Worm (Caenorhabditis elegans): Measurements from ENCODE around the gene F13B12.6.

F13B12.6 gene

ce11 chrIV:10366018-10366417 is 51.7 kb downstream of the F13B12.6 start, which contains the start of gene sir-2.1:
TSS of gene sir-2.1 (minus strand) at chrIV:10366229.
- peak; percentile 18 for TF ChIP-seq tlf-1 (GFP tag; optimal IDR thresholded peaks at IDR 0.05)
- peak; percentile 18 for TF ChIP-seq unc-130 (GFP tag; optimal IDR thresholded peaks at IDR 0.05)
- no peak for TF ChIP-seq ceh-27 (GFP tag; optimal IDR thresholded peaks at IDR 0.05)
- TF ChIP-seq sdz-38 (tag; optimal IDR thresholded peaks at IDR 0.05) = no peak
- TF ChIP-seq mcd-1 (GFP tag; IDR thresholded peaks at IDR 0.05) = peak; percentile 44; the same call in 1 of the 2 replicates
- no peak for TF ChIP-seq zim-3 (tag; optimal IDR thresholded peaks at IDR 0.05)
- TF ChIP-seq F57C9.4 (tag; optimal IDR thresholded peaks at IDR 0.05) = no peak
- no peak for TF ChIP-seq him-1 (tag; optimal IDR thresholded peaks at IDR 0.05)
- no peak for TF ChIP-seq pha-4 (tag; optimal IDR thresholded peaks at IDR 0.05)
- no peak for TF ChIP-seq mel-28 (tag; optimal IDR thresholded peaks at IDR 0.05; ENCODE audit: borderline replicate concordance)
- TF ChIP-seq B0261.1 (tag; optimal IDR thresholded peaks at IDR 0.05) = no peak
- peak; percentile 61 for TF ChIP-seq attf-5 (GFP tag; optimal IDR thresholded peaks at IDR 0.05)
- no peak for TF ChIP-seq rec-8 (tag; optimal IDR thresholded peaks at IDR 0.05)
- TF ChIP-seq madf-10 (tag; optimal IDR thresholded peaks at IDR 0.05) = no peak
- TF ChIP-seq ztf-22 (GFP tag; optimal IDR thresholded peaks at IDR 0.05) = no peak
- TF ChIP-seq ztf-25 (GFP tag; IDR thresholded peaks at IDR 0.05) = no peak
- TF ChIP-seq ztf-6 (GFP tag; IDR thresholded peaks at IDR 0.05) = no peak
- TF ChIP-seq lsl-1 (GFP tag; optimal IDR thresholded peaks at IDR 0.05) = peak; percentile 26
- no peak for TF ChIP-seq K12H6.12 (tag; optimal IDR thresholded peaks at IDR 0.05)
- TF ChIP-seq K11D2.4 (GFP tag; IDR thresholded peaks at IDR 0.05) = no peak
- no peak for TF ChIP-seq akir-1 (GFP tag; optimal IDR thresholded peaks at IDR 0.05)
- 0 out of 2 replicates have a peak, but pooled peaks have one; percentile 26 for TF ChIP-seq ceh-100 (GFP tag; IDR thresholded peaks at IDR 0.05)
- no peak for TF ChIP-seq nfya-1 (tag; optimal IDR thresholded peaks at IDR 0.05; ENCODE audit: borderline replicate concordance, insufficient read depth)
- TF ChIP-seq hlh-26 (GFP tag; conservative IDR thresholded peaks at IDR 0.05) = no peak
- TF ChIP-seq madf-8 (GFP tag; conservative IDR thresholded peaks at IDR 0.05) = no peak
- no peak for TF ChIP-seq Y56A3A.18 (GFP tag; IDR thresholded peaks at IDR 0.05)
- TF ChIP-seq ztf-28 (GFP tag; IDR thresholded peaks at IDR 0.05) = no peak
- no peak for TF ChIP-seq let-526 (GFP tag; IDR thresholded peaks at IDR 0.05)
- no peak for TF ChIP-seq F55B11.4 (tag; optimal IDR thresholded peaks at IDR 0.05; ENCODE audit: borderline replicate concordance, insufficient read depth)
- no peak for TF ChIP-seq B0035.1 (tag; optimal IDR thresholded peaks at IDR 0.05)
- no peak for TF ChIP-seq mxl-1 (tag; optimal IDR thresholded peaks at IDR 0.05)
- no peak for TF ChIP-seq F49E8.2 (tag; optimal IDR thresholded peaks at IDR 0.05; ENCODE audit: insufficient read depth)
- no peak for TF ChIP-seq cebp-1 (GFP tag; IDR thresholded peaks at IDR 0.05)
- peak; percentile 55 for TF ChIP-seq cebp-1 (tag; optimal IDR thresholded peaks at IDR 0.05)
- peak; percentile 88 for TF ChIP-seq repo-1 (tag; optimal IDR thresholded peaks at IDR 0.05)
- no peak for TF ChIP-seq nfya-2 (GFP tag; IDR thresholded peaks at IDR 0.05)
- TF ChIP-seq ekl-4 (GFP tag; IDR thresholded peaks at IDR 0.05) = peak; percentile 42; the same call in 1 of the 2 replicates
- TF ChIP-seq madf-6 (GFP tag; IDR thresholded peaks at IDR 0.05) = peak; percentile 46; the same call in 1 of the 2 replicates
- TF ChIP-seq fkh-3 (tag; optimal IDR thresholded peaks at IDR 0.05) = no peak
- TF ChIP-seq lin-35 (GFP tag; optimal IDR thresholded peaks at IDR 0.05) = no peak
- TF ChIP-seq hrde-1 (tag; optimal IDR thresholded peaks at IDR 0.05; ENCODE audit: borderline replicate concordance) = no peak
- TF ChIP-seq athp-1 (tag; optimal IDR thresholded peaks at IDR 0.05) = peak; percentile 29
- TF ChIP-seq nhr-27 (tag; optimal IDR thresholded peaks at IDR 0.05) = no peak
- no peak for TF ChIP-seq dpl-1 (GFP tag; optimal IDR thresholded peaks at IDR 0.05)
- no peak for TF ChIP-seq atf-7 (tag; optimal IDR thresholded peaks at IDR 0.05)
- TF ChIP-seq F22D6.2 (tag; optimal IDR thresholded peaks at IDR 0.05) = no peak
- TF ChIP-seq let-607 (tag; optimal IDR thresholded peaks at IDR 0.05) = peak in 1 of 2 experiments; percentile 20
- 0 out of 2 replicates have a peak, but pooled peaks have one; percentile 57 for TF ChIP-seq dox-1 (GFP tag; IDR thresholded peaks at IDR 0.05)

Data from whole organism, young adult.